Worm (Caenorhabditis elegans) whole organism, L2 larva: ENCODE results near the gene R02F11.2.

Experiments
- ZK546.5 ChIP-seq: sonication (generic microtip); optimal IDR thresholded peaks from 2 replicates; lab custom pipeline; 2017; ENCODE audit warnings: missing biosample characterization, missing genetic modification characterization
- dmd-4 ChIP-seq: sonication (generic microtip); optimal IDR thresholded peaks from 2 replicates; lab custom pipeline; 2017; ENCODE audit warnings: missing biosample characterization, missing genetic modification characterization
- nhr-12 ChIP-seq: fragments of 150-350 bp; optimal IDR thresholded peaks from 2 replicates; lab custom pipeline; 2014; ENCODE audit warnings: missing biosample characterization, missing genetic modification characterization
- sem-4 ChIP-seq: fragments of 150-350 bp; optimal IDR thresholded peaks from 2 replicates; lab custom pipeline; 2014; ENCODE audit warnings: missing biosample characterization, missing genetic modification reagents, missing genetic modification characterization

The R02F11.2 gene

DNA sequence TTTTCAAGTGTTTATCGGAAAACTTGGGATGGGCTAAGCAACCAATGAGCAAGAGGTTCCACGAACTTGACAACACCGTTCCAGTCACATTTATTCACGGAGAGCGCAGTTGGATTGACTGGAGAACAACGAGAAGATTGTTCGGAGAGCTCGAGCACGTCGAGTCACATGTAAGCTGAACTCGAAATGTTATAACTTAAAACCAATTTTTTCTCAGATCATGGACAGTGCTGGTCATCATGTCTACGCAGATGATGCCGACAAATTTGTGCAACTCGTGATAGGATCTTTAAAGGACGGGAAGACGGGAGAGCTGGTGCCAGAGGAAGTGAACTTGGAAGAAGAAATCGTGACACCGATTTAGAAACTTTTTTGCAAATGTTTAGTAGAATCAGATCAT lies 52.1 kb downstream of the R02F11.2 start:
- TF ChIP-seq ZK546.5 (tag; lab: Kevin White, UChicago) (no peak), dmd-4 (tag; lab: Kevin White, UChicago) (no peak), sem-4 (tag; lab: Kevin White, UChicago) (no peak), nhr-12 (tag; lab: Kevin White, UChicago) (no peak)
